Fruit fly (Drosophila melanogaster) whole organism, embryonic: Measurements from ENCODE around the gene CG11149.
A peak's percentile ranks its signal among the peaks of the same experiment; 100 is the strongest.

Experiments used
- BEAF-32 ChIP-seq: fragments of 200-800 bp; sonication (Bioruptor generic); optimal IDR thresholded peaks from 3 replicates; lab custom pipeline; 2017; ENCODE audit warnings: missing biosample characterization, missing genetic modification characterization, mild to moderate bottlenecking, moderate library complexity, missing genetic modification reagents
- Bdp1 ChIP-seq: fragments of 200-800 bp; sonication (Bioruptor generic); optimal IDR thresholded peaks from 3 replicates; lab custom pipeline; 2016; ENCODE audit warnings: missing biosample characterization, missing genetic modification characterization
- Bgb ChIP-seq: fragments of 200-800 bp; sonication (Bioruptor generic); IDR thresholded peaks from 2 replicates; pipeline ENCODE4 v1.3.6; 2022; ENCODE audit warnings: missing biosample characterization, missing genetic modification characterization; ENCODE audit not compliant: partially characterized antibody
- CG11504 ChIP-seq: fragments of 200-800 bp; sonication (Bioruptor generic); optimal IDR thresholded peaks from 3 replicates; lab custom pipeline; 2019; ENCODE audit warnings: missing biosample characterization, mild to moderate bottlenecking, missing genetic modification characterization, moderate library complexity
- CG13287 ChIP-seq: fragments of 200-800 bp; sonication (Bioruptor generic); IDR thresholded peaks from 2 replicates; pipeline ENCODE4 v1.3.6; 2022; ENCODE audit warnings: missing biosample characterization, missing genetic modification characterization; ENCODE audit not compliant: partially characterized antibody
- CG14441 ChIP-seq: fragments of 200-800 bp; sonication (Bioruptor generic); IDR thresholded peaks from 2 replicates; pipeline ENCODE4 v1.3.6; 2022; ENCODE audit warnings: missing biosample characterization, missing genetic modification characterization
- CG16813 ChIP-seq: fragments of 200-800 bp; sonication (Bioruptor generic); IDR thresholded peaks from 3 replicates; pipeline ENCODE4 v1.3.6; 2022; ENCODE audit warnings: missing biosample characterization, missing genetic modification characterization; ENCODE audit not compliant: partially characterized antibody
- CG16815 ChIP-seq: fragments of 200-800 bp; sonication (Bioruptor generic); optimal IDR thresholded peaks from 3 replicates; lab custom pipeline; 2017; ENCODE audit warnings: missing biosample characterization, mild to moderate bottlenecking, missing genetic modification characterization
- CG18599 ChIP-seq: fragments of 200-800 bp; sonication (Bioruptor generic); optimal IDR thresholded peaks from 3 replicates; lab custom pipeline; 2017; ENCODE audit warnings: missing biosample characterization, missing genetic modification characterization, mild to moderate bottlenecking, moderate library complexity, missing genetic modification reagents
- CG32767 ChIP-seq: fragments of 200-800 bp; sonication (Bioruptor generic); IDR thresholded peaks from 2 replicates; pipeline ENCODE4 v1.3.6; 2022; ENCODE audit warnings: missing biosample characterization, missing genetic modification characterization
- CG34224 ChIP-seq: fragments of 200-800 bp; sonication (Bioruptor generic); IDR thresholded peaks from 3 replicates; pipeline ENCODE4 v1.3.6; 2022; ENCODE audit warnings: missing biosample characterization, missing genetic modification characterization; ENCODE audit not compliant: partially characterized antibody
- CG34376 ChIP-seq: fragments of 200-800 bp; sonication (Bioruptor generic); optimal IDR thresholded peaks from 2 replicates; lab custom pipeline; 2018; ENCODE audit warnings: missing biosample characterization, mild to moderate bottlenecking, missing genetic modification characterization
- CG8388 ChIP-seq: fragments of 200-800 bp; sonication (Bioruptor generic); optimal IDR thresholded peaks from 2 replicates; lab custom pipeline; 2019; ENCODE audit warnings: missing biosample characterization, mild to moderate bottlenecking, missing genetic modification characterization, moderate library complexity
- Dbx ChIP-seq: fragments of 200-800 bp; sonication (Bioruptor generic); IDR thresholded peaks from 3 replicates; pipeline ENCODE4 v1.3.6; 2022; ENCODE audit warnings: missing biosample characterization, missing genetic modification characterization
- Dll ChIP-seq: fragments of 200-800 bp; sonication (Bioruptor generic); IDR thresholded peaks from 4 replicates; pipeline ENCODE4 v1.3.6; 2022; ENCODE audit warnings: missing biosample characterization, missing genetic modification characterization; ENCODE audit not compliant: partially characterized antibody
- Doc3 ChIP-seq: fragments of 200-800 bp; sonication (Bioruptor generic); IDR thresholded peaks from 3 replicates; pipeline ENCODE4 v1.3.6; 2022; ENCODE audit warnings: missing biosample characterization, missing genetic modification characterization; ENCODE audit not compliant: partially characterized antibody
- Dp ChIP-seq: fragments of 200-800 bp; sonication (Bioruptor generic); optimal IDR thresholded peaks from 2 replicates; lab custom pipeline; 2018; ENCODE audit warnings: missing biosample characterization, mild to moderate bottlenecking, missing genetic modification characterization, moderate library complexity
- Dref ChIP-seq: fragments of 200-800 bp; sonication (Bioruptor generic); IDR thresholded peaks from 2 replicates; pipeline ENCODE4 v1.3.6; 2022; ENCODE audit warnings: missing biosample characterization, missing genetic modification characterization
- E2f2 ChIP-seq: fragments of 200-800 bp; sonication (Bioruptor generic); IDR thresholded peaks from 2 replicates; pipeline ENCODE4 v1.3.6; 2022; ENCODE audit warnings: missing biosample characterization, missing genetic modification characterization
- HLH4C ChIP-seq: fragments of 200-800 bp; sonication (Bioruptor generic); IDR thresholded peaks from 3 replicates; pipeline ENCODE4 v1.3.6; 2022; ENCODE audit warnings: missing biosample characterization, missing genetic modification characterization; ENCODE audit not compliant: partially characterized antibody
- HmgZ ChIP-seq: fragments of 200-800 bp; sonication (Bioruptor generic); optimal IDR thresholded peaks from 2 replicates; lab custom pipeline; 2018; ENCODE audit warnings: missing biosample characterization, mild to moderate bottlenecking, missing genetic modification characterization
- MESR4 ChIP-seq: fragments of 200-800 bp; sonication (Bioruptor generic); optimal IDR thresholded peaks from 2 replicates; lab custom pipeline; 2018; ENCODE audit warnings: missing biosample characterization, mild to moderate bottlenecking, missing genetic modification characterization, moderate library complexity
- Neu2 ChIP-seq: fragments of 200-800 bp; sonication (Bioruptor generic); optimal IDR thresholded peaks from 3 replicates; lab custom pipeline; 2016; ENCODE audit warnings: missing biosample characterization, missing genetic modification characterization, borderline replicate concordance
- Pdp1 ChIP-seq, 2 experiments: fragments of 200-800 bp; sonication (Bioruptor generic); optimal IDR thresholded peaks; 3 replicates each; lab custom pipeline; 2016; ENCODE audit warnings: missing biosample characterization in 2 of 2, missing genetic modification characterization in 2 of 2, mild to moderate bottlenecking in 1 of 2, moderate library complexity in 1 of 2
- Scr ChIP-seq: fragments of 200-800 bp; sonication (Bioruptor generic); IDR thresholded peaks from 2 replicates; pipeline ENCODE4 v1.3.6; 2022; ENCODE audit warnings: missing biosample characterization, missing genetic modification characterization; ENCODE audit not compliant: partially characterized antibody
- Sry-δ ChIP-seq: fragments of 200-800 bp; sonication (Bioruptor generic); optimal IDR thresholded peaks from 2 replicates; lab custom pipeline; 2016; ENCODE audit warnings: missing biosample characterization, missing genetic modification characterization
- Stat92E ChIP-seq, 3 experiments: fragments of >200 bp in 2 of 3; fragments of 200-800 bp in 1 of 3; sonication (Bioruptor generic) in 1 of 3; optimal IDR thresholded peaks; 2 replicates each; lab custom pipeline; 2017 to 2019; ENCODE audit warnings: missing biosample characterization in 3 of 3, missing genetic modification characterization in 3 of 3, mild to moderate bottlenecking in 1 of 3, moderate library complexity in 1 of 3
- amos ChIP-seq: fragments of 200-800 bp; sonication (Bioruptor generic); IDR thresholded peaks from 2 replicates; pipeline ENCODE4 v1.3.6; 2022; ENCODE audit warnings: missing biosample characterization, missing genetic modification characterization; ENCODE audit not compliant: partially characterized antibody
- bbx ChIP-seq: fragments of 200-800 bp; sonication (Bioruptor generic); IDR thresholded peaks from 2 replicates; pipeline ENCODE4 v1.3.6; 2022; ENCODE audit warnings: missing biosample characterization, missing genetic modification characterization; ENCODE audit not compliant: partially characterized antibody
- br ChIP-seq: fragments of >200 bp; optimal IDR thresholded peaks from 2 replicates; lab custom pipeline; 2017
- chinmo ChIP-seq: fragments of 200-800 bp; sonication (Bioruptor generic); IDR thresholded peaks from 4 replicates; pipeline ENCODE4 v1.3.6; 2022; ENCODE audit warnings: missing biosample characterization, missing genetic modification characterization; ENCODE audit not compliant: partially characterized antibody
- exex ChIP-seq: fragments of 200-800 bp; sonication (Bioruptor generic); optimal IDR thresholded peaks from 4 replicates; lab custom pipeline; 2018; ENCODE audit warnings: missing biosample characterization, mild to moderate bottlenecking, missing genetic modification characterization, moderate library complexity
- grn ChIP-seq: fragments of 200-800 bp; sonication (Bioruptor generic); optimal IDR thresholded peaks from 3 replicates; lab custom pipeline; 2017; ENCODE audit warnings: missing biosample characterization, missing genetic modification characterization
- hbn ChIP-seq: fragments of 200-800 bp; sonication (Bioruptor generic); IDR thresholded peaks from 2 replicates; pipeline ENCODE4 v1.3.6; 2022; ENCODE audit warnings: missing biosample characterization, missing genetic modification characterization; ENCODE audit not compliant: partially characterized antibody
- nom ChIP-seq: fragments of 200-800 bp; sonication (Bioruptor generic); optimal IDR thresholded peaks from 2 replicates; lab custom pipeline; 2017; ENCODE audit warnings: missing biosample characterization, missing genetic modification characterization, mild to moderate bottlenecking, moderate library complexity, missing genetic modification reagents
- onecut ChIP-seq: fragments of 200-800 bp; sonication (Bioruptor generic); IDR thresholded peaks from 2 replicates; pipeline ENCODE4 v1.3.6; 2022; ENCODE audit warnings: missing biosample characterization, missing genetic modification characterization
- pho ChIP-seq: fragments of 200-800 bp; sonication (Bioruptor generic); optimal IDR thresholded peaks from 2 replicates; lab custom pipeline; 2016; ENCODE audit warnings: missing biosample characterization, missing genetic modification characterization
- pzg ChIP-seq: fragments of 200-800 bp; sonication (Bioruptor generic); optimal IDR thresholded peaks from 3 replicates; lab custom pipeline; 2018; ENCODE audit warnings: missing biosample characterization, mild to moderate bottlenecking, missing genetic modification characterization, moderate library complexity
- sd ChIP-seq: fragments of 200-800 bp; sonication (Bioruptor generic); optimal IDR thresholded peaks from 3 replicates; lab custom pipeline; 2018; ENCODE audit warnings: missing biosample characterization, mild to moderate bottlenecking, missing genetic modification characterization, moderate library complexity
- stwl ChIP-seq: fragments of 200-800 bp; sonication (Bioruptor generic); optimal IDR thresholded peaks from 3 replicates; lab custom pipeline; 2018; ENCODE audit warnings: missing biosample characterization, mild to moderate bottlenecking, missing genetic modification characterization, moderate library complexity
- sug ChIP-seq: fragments of 200-800 bp; optimal IDR thresholded peaks from 2 replicates; lab custom pipeline; 2019; ENCODE audit warnings: missing biosample characterization, mild to moderate bottlenecking, missing genetic modification characterization, moderate library complexity
- tna ChIP-seq: fragments of 200-800 bp; sonication (Bioruptor generic); IDR thresholded peaks from 2 replicates; pipeline ENCODE4 v1.3.6; 2022; ENCODE audit warnings: missing biosample characterization, missing genetic modification characterization; ENCODE audit not compliant: partially characterized antibody
- unc-4 ChIP-seq: fragments of 200-800 bp; sonication (Bioruptor generic); IDR thresholded peaks from 2 replicates; pipeline ENCODE4 v1.3.6; 2022; ENCODE audit warnings: missing biosample characterization, missing genetic modification characterization; ENCODE audit not compliant: partially characterized antibody
- zen2 ChIP-seq: fragments of 200-800 bp; sonication (Bioruptor generic); IDR thresholded peaks from 3 replicates; pipeline ENCODE4 v1.3.6; 2022; ENCODE audit warnings: missing biosample characterization, missing genetic modification characterization; ENCODE audit not compliant: partially characterized antibody
- zfh2 ChIP-seq: fragments of 200-800 bp; sonication (Bioruptor generic); optimal IDR thresholded peaks from 2 replicates; lab custom pipeline; 2016; ENCODE audit warnings: missing biosample characterization, missing genetic modification characterization

The CG11149 gene

DNA sequence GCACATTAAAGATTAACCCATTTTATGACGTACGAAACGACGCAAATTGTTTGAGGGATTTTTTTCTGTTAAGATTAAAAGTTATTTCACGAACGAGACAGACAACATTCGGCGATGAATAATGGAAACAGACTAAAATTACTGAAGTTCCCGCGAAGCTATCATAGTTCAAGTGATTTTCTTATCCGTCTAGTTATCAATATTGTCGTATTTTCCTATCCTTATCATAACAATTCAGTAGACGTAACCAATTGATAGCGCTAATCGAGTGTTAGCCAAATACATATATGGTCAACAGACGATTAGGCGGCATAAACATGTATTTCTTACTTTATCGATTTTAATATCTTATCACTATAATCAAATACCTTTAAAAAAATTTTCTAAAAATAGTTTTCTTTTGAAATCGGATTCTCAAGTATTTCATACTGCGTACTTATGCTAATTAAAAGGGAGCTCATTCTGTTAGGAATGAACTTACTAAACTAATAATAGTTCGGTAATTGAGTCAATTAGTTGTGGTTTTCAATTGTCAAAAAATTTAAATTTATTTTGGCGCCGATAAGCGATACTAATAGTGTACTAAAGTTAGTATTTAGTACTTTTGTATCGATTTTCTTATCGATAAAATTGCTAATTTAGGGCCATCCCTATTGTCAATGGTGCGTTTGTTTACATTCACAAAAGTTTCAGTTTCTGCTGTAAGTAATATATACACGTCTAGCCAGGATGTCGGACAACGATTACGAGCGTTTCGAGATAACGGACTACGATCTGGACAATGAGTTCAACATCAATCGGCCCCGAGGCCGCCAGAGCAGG, at the start of gene CG11149, which contains the start of gene sip1:
CG11149 (minus strand) TSS at position 493 of the 822 bp plus-strand sequence.
sip1 (plus strand) TSS at position 645 of the 822 bp plus-strand sequence.
- peak; percentile 82; the same call in 1 of the 4 replicates for TF ChIP-seq chinmo (GFP tag; lab: Robert Waterston, UW)
- TF ChIP-seq Dbx (GFP tag; lab: Robert Waterston, UW): no peak
- TF ChIP-seq amos (GFP tag; lab: Robert Waterston, UW): peak; percentile 55
- TF ChIP-seq HmgZ (tag; lab: Kevin White, UChicago): peak; percentile 2
- TF ChIP-seq bbx (GFP tag; lab: Robert Waterston, UW): peak; percentile 67
- peak; percentile 49; the same call in 1 of the 2 replicates for TF ChIP-seq tna (GFP tag; lab: Robert Waterston, UW)
- TF ChIP-seq Stat92E (GFP tag; optimal IDR thresholded peaks at IDR 0.05; lab: Kevin White, UChicago): peak in 1 of 3 experiments; percentile 21
- peak; percentile 87 for TF ChIP-seq Dp (GFP tag; lab: Kevin White, UChicago)
- peak; percentile 48; the same call in 1 of the 3 replicates for TF ChIP-seq CG16813 (GFP tag; lab: Robert Waterston, UW)
- TF ChIP-seq unc-4 (GFP tag; lab: Robert Waterston, UW): peak; percentile 64
- no peak for TF ChIP-seq Bdp1
- TF ChIP-seq CG8388 (GFP tag; lab: Kevin White, UChicago): no peak
- TF ChIP-seq Dll (GFP tag; lab: Robert Waterston, UW): peak; percentile 80
- TF ChIP-seq E2f2 (GFP tag; lab: Robert Waterston, UW): peak; percentile 90
- peak; percentile 80 for TF ChIP-seq CG34376 (GFP tag; lab: Kevin White, UChicago)
- peak; percentile 76; the same call in 2 of the 3 replicates for TF ChIP-seq zen2 (GFP tag; lab: Robert Waterston, UW)
- TF ChIP-seq Neu2 (GFP tag; lab: Kevin White, UChicago): peak; percentile 66
- TF ChIP-seq nom: no peak
- no peak for TF ChIP-seq CG11504 (tag; lab: Kevin White, UChicago)
- TF ChIP-seq onecut (GFP tag; lab: Robert Waterston, UW): no peak
- no peak for TF ChIP-seq pho
- peak; percentile 61 for TF ChIP-seq Scr
- peak; percentile 13 for TF ChIP-seq MESR4 (GFP tag; lab: Kevin White, UChicago)
- peak; percentile 70 for TF ChIP-seq grn (GFP tag; lab: Kevin White, UChicago)
- TF ChIP-seq HLH4C (GFP tag; lab: Robert Waterston, UW): peak; percentile 79
- peak; percentile 25 for TF ChIP-seq CG18599 (GFP tag; lab: Kevin White, UChicago)
- TF ChIP-seq CG13287 (GFP tag; lab: Robert Waterston, UW): peak; percentile 81
- TF ChIP-seq Dref (GFP tag; lab: Robert Waterston, UW): peak; percentile 69
- TF ChIP-seq Bgb (GFP tag; lab: Robert Waterston, UW): peak; percentile 47; the same call in 1 of the 2 replicates
- peak; percentile 73 for TF ChIP-seq hbn (GFP tag; lab: Robert Waterston, UW)
- 0 out of 2 replicates have a peak, but pooled peaks have one; percentile 7 for TF ChIP-seq CG14441 (GFP tag; lab: Robert Waterston, UW)
- peak; percentile 74 for TF ChIP-seq Sry-δ
- TF ChIP-seq CG16815 (GFP tag; lab: Kevin White, UChicago): no peak
- TF ChIP-seq exex (tag; lab: Kevin White, UChicago): peak; percentile 94
- no peak for TF ChIP-seq br
- TF ChIP-seq CG34224 (GFP tag; lab: Robert Waterston, UW): peak; percentile 79
- peak in 1 of 2 experiments; percentile 20 for TF ChIP-seq Pdp1 (GFP tag; optimal IDR thresholded peaks at IDR 0.05; lab: Kevin White, UChicago)
- TF ChIP-seq stwl (tag; lab: Kevin White, UChicago): peak; percentile 77
- peak; percentile 75 for TF ChIP-seq sug
- TF ChIP-seq CG32767 (GFP tag; lab: Robert Waterston, UW): no peak
- peak; percentile 29 for TF ChIP-seq sd (tag; lab: Kevin White, UChicago)
- peak; percentile 75 for TF ChIP-seq Doc3 (GFP tag; lab: Robert Waterston, UW)
- peak; percentile 52 for TF ChIP-seq BEAF-32
- no peak for TF ChIP-seq zfh2 (GFP tag; lab: Kevin White, UChicago)
- TF ChIP-seq pzg (GFP tag; lab: Kevin White, UChicago): peak; percentile 27
